Worm (Caenorhabditis elegans): ENCODE measurements around the gene C16A11.7.

C16A11.7 gene

ce11 chrII:4297259-4297658 is 40.5 kb upstream of the C16A11.7 start:
- TF ChIP-seq odd-2 (tag; optimal IDR thresholded peaks at IDR 0.05) (no peak), unc-86 (tag; optimal IDR thresholded peaks at IDR 0.05) (no peak), ceh-9 (tag; optimal IDR thresholded peaks at IDR 0.05) (no peak), nfya-1 (tag; optimal IDR thresholded peaks at IDR 0.05) (no peak)

ce11 chrII:4294801-4295200 is 38.0 kb upstream of the C16A11.7 start, which contains the start of gene rml-4:
TSS of gene rml-4 (plus strand) at chrII:4295101.
- TF ChIP-seq unc-86 (tag; optimal IDR thresholded peaks at IDR 0.05) (no peak), hlh-13 (GFP tag; optimal IDR thresholded peaks at IDR 0.05) (no peak), gmeb-2 (tag; optimal IDR thresholded peaks at IDR 0.05) (no peak), ahr-1 (tag; optimal IDR thresholded peaks at IDR 0.05) (no peak)

- TF ChIP-seq F13H6.1 (tag; optimal IDR thresholded peaks at IDR 0.05) (no peak), sox-2 (GFP tag; IDR thresholded peaks at IDR 0.05) (no peak), tbx-2 (tag; optimal IDR thresholded peaks at IDR 0.05) (no peak)
Measured at ce11 chrII:4294189-4294588, 37.4 kb upstream of the C16A11.7 start.

DNA sequence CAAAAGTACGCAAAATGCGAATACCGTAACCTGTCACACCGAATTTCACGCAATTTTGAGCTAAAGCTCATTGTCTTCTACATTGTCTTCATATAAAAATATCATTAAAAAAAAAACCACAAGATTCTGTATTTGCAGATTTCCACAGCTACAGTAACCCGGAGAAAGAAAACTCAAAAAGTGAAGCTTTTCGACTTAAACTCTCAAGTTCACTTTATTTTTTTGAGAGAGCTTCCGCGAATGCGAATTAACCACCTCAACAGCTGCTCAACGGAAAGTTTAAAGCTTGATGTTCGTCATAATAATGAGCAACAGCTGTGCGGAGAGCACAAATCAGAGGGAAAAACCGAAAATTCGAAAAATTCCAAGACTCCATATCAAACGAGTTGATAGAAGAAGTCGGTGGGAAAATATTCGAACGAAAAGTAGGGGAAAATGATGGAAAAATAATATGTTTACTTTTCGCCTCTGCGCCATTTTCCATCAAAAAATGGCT is 36.3 kb upstream of the C16A11.7 start:
- TF ChIP-seq dve-1 (tag; optimal IDR thresholded peaks at IDR 0.05), result no peak
- no peak for TF ChIP-seq K09A11.1 (tag; optimal IDR thresholded peaks at IDR 0.05; ENCODE audit: insufficient read depth)
- TF ChIP-seq ahr-1 (tag; optimal IDR thresholded peaks at IDR 0.05), result no peak
- no peak for TF ChIP-seq hlh-15 (tag; optimal IDR thresholded peaks at IDR 0.05)
- no peak for TF ChIP-seq hlh-8 (tag; optimal IDR thresholded peaks at IDR 0.05)

- TF ChIP-seq unc-42 (tag; optimal IDR thresholded peaks at IDR 0.05), result peak; percentile 79
- TF ChIP-seq ceh-30 (tag; optimal IDR thresholded peaks at IDR 0.05), result no peak
- no peak for TF ChIP-seq ceh-22 (tag; optimal IDR thresholded peaks at IDR 0.05)
- no peak for TF ChIP-seq fkh-6 (tag; optimal IDR thresholded peaks at IDR 0.05)
- TF ChIP-seq eyg-1 (tag; optimal IDR thresholded peaks at IDR 0.05), result no peak
- no peak for TF ChIP-seq gmeb-2 (tag; optimal IDR thresholded peaks at IDR 0.05)
- no peak for TF ChIP-seq ets-4 (tag; optimal IDR thresholded peaks at IDR 0.05)
- no peak for TF ChIP-seq ceh-2 (tag; optimal IDR thresholded peaks at IDR 0.05)
Measured at ce11 chrII:4291799-4292198, 35.0 kb upstream of the C16A11.7 start.

DNA sequence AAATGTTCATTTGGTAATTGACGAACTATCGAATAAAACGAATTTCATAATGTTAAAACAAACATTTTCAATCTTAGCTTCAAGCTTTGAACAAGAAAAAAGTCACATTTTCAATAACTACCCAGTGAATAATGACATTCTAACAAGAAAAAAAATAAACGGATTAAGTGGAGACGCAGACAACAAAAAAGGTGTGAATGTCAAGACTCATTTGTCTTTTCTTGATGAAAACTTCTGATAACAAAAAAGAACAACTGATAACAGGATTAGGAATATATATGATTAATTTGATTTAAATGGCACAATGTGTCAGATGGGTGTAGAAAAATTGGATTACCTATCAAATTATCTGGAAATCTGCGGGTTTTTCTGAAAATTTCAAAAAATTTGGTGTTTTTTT is 31.8 kb upstream of the C16A11.7 start:
- TF ChIP-seq pqm-1 (tag; optimal IDR thresholded peaks at IDR 0.05) (no peak), elt-2 (tag; optimal IDR thresholded peaks at IDR 0.05) (peak; percentile 50)

DNA sequence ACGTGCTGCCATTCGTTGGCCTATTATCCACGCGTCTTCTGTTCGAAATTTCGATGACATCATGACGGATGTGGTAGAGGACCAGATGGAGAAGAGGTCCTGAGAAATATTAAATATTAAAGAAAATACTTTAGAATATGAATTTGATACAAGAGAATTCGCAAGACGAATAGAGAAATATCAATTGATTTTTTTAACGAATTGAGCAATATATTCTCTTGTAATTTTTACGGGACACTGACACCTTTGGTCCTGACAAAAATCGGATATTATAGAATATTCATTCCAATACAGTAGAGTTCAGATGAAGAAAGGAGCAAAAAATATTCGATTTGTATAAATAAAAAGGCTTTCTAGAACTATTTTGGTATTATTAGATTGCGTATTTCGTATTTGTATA is 31.4 kb upstream of the C16A11.7 start, which contains the start of gene C01F1.6:
Gene C01F1.6 (minus strand): TSS at position 101 of the 400 bp plus-strand sequence.
- TF ChIP-seq rnt-1 (tag; optimal IDR thresholded peaks at IDR 0.05), result no peak
- no peak for TF ChIP-seq unc-42 (tag; optimal IDR thresholded peaks at IDR 0.05)
- no peak for TF ChIP-seq ttx-3 (tag; optimal IDR thresholded peaks at IDR 0.05)
- TF ChIP-seq ama-1 (optimal IDR thresholded peaks at IDR 0.05), result no peak
- TF ChIP-seq sox-2 (GFP tag; IDR thresholded peaks at IDR 0.05), result no peak
- no peak for TF ChIP-seq sox-4 (tag; optimal IDR thresholded peaks at IDR 0.05)
- no peak for TF ChIP-seq T23F11.4 (GFP tag; optimal IDR thresholded peaks at IDR 0.05)
- TF ChIP-seq ceh-31 (tag; optimal IDR thresholded peaks at IDR 0.05), result no peak
- TF ChIP-seq Y22D7AL.16 (tag; optimal IDR thresholded peaks at IDR 0.05), result no peak
- TF ChIP-seq fkh-6 (tag; optimal IDR thresholded peaks at IDR 0.05), result no peak
- TF ChIP-seq fax-1 (tag; optimal IDR thresholded peaks at IDR 0.05), result no peak

Data from whole organism, late embryonic.